Worm (Caenorhabditis elegans): ENCODE measurements around the gene cav-2.
A peak's percentile ranks its signal among the peaks of the same experiment; 100 is the strongest.

cav-2 gene

DNA sequence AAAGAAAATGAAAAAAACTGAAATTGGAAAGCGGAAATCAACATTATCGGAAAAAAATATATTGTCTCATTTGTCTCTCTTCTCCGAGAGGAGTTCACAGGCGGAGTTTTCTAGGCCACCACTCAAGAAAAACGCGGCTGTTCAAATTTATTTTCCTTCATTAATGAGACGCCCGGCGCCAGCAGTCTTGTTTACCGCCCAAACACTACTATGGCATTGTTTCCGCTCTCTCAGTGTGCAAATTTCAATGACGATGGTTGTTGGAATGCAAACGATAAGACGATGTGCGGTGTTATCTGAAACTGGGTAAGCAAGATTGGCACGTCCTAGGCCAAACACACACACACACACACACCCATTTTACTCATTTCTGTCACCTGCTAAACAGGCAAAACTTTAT, at the start of gene cav-2 (continued):
- TF ChIP-seq elt-2 (tag; optimal IDR thresholded peaks at IDR 0.05) (peak; percentile 80), ceh-8 (GFP tag; optimal IDR thresholded peaks at IDR 0.05) (peak; percentile 64), aha-1 (tag; optimal IDR thresholded peaks at IDR 0.05) (no peak), egl-27 (tag; optimal IDR thresholded peaks at IDR 0.05) (no peak), nhr-19 (GFP tag; conservative IDR thresholded peaks at IDR 0.05) (peak; percentile 88), ceh-90 (tag; optimal IDR thresholded peaks at IDR 0.05) (peak; percentile 97), hlh-4 (tag; optimal IDR thresholded peaks at IDR 0.05) (peak; percentile 61), lin-35 (GFP tag; optimal IDR thresholded peaks at IDR 0.05) (peak; percentile 96), nhr-76 (tag; optimal IDR thresholded peaks at IDR 0.05) (no peak), swsn-7 (tag; optimal IDR thresholded peaks at IDR 0.05) (peak; percentile 86), lin-39 (tag; optimal IDR thresholded peaks at IDR 0.05) (peak; percentile 68), nhr-28 (tag; optimal IDR thresholded peaks at IDR 0.05) (no peak), tlp-1 (tag; optimal IDR thresholded peaks at IDR 0.05) (no peak), C04F5.9 (tag; optimal IDR thresholded peaks at IDR 0.05) (peak; percentile 74), jun-1 (tag; optimal IDR thresholded peaks at IDR 0.05) (peak; percentile 66), dsc-1 (tag; optimal IDR thresholded peaks at IDR 0.05) (peak; percentile 96), alr-1 (tag; optimal IDR thresholded peaks at IDR 0.05; ENCODE audit: borderline replicate concordance) (peak; percentile 12), nhr-12 (tag; optimal IDR thresholded peaks at IDR 0.05) (no peak), C34B4.2 (tag; optimal IDR thresholded peaks at IDR 0.05) (peak; percentile 27), fkh-8 (tag; optimal IDR thresholded peaks at IDR 0.05) (peak; percentile 76), unc-86 (tag; optimal IDR thresholded peaks at IDR 0.05) (peak; percentile 75), pag-3 (tag; optimal IDR thresholded peaks at IDR 0.05; ENCODE audit: borderline replicate concordance, insufficient read depth) (no peak), C16A3.4 (tag; optimal IDR thresholded peaks at IDR 0.05) (peak; percentile 63), nhr-47 (tag; optimal IDR thresholded peaks at IDR 0.05) (peak; percentile 91), unc-130 (tag; optimal IDR thresholded peaks at IDR 0.05) (peak; percentile 60), sptf-1 (tag; optimal IDR thresholded peaks at IDR 0.05) (no peak), zip-4 (GFP tag; optimal IDR thresholded peaks at IDR 0.05) (peak; percentile 74), snpc-4 (tag; optimal IDR thresholded peaks at IDR 0.05) (peak; percentile 33), lsy-2 (tag; optimal IDR thresholded peaks at IDR 0.05) (peak; percentile 83 to 84), unc-98 (GFP tag; IDR thresholded peaks at IDR 0.05) (peak; percentile 86), fkh-4 (tag; optimal IDR thresholded peaks at IDR 0.05; ENCODE audit: borderline replicate concordance) (peak; percentile 98), xbp-1 (tag; optimal IDR thresholded peaks at IDR 0.05) (peak; percentile 88)

ce11 chrV:13511618-13512017, 45.3 kb upstream of the cav-2 start, which contains the start of gene avr-15:
avr-15 (minus strand) TSS chrV:13511718.
- TF ChIP-seq sup-37 (GFP tag; optimal IDR thresholded peaks at IDR 0.05) (no peak), hpl-2 (GFP tag; optimal IDR thresholded peaks at IDR 0.05) (no peak), nhr-12 (tag; optimal IDR thresholded peaks at IDR 0.05) (no peak), nhr-76 (tag; optimal IDR thresholded peaks at IDR 0.05) (no peak), lin-13 (GFP tag; optimal IDR thresholded peaks at IDR 0.05) (no peak), egl-27 (tag; optimal IDR thresholded peaks at IDR 0.05) (no peak), efl-1 (optimal IDR thresholded peaks at IDR 0.05) (no peak), efl-1 (GFP tag; optimal IDR thresholded peaks at IDR 0.05 in 1 of 2) (no peak), ces-1 (GFP tag; optimal IDR thresholded peaks at IDR 0.05) (no peak), mdl-1 (tag; optimal IDR thresholded peaks at IDR 0.05) (no peak), irx-1 (tag; optimal IDR thresholded peaks at IDR 0.05) (no peak), rnt-1 (tag; optimal IDR thresholded peaks at IDR 0.05) (no peak), fkh-8 (tag; optimal IDR thresholded peaks at IDR 0.05) (no peak), C16A3.4 (tag; optimal IDR thresholded peaks at IDR 0.05) (no peak), mep-1 (tag; optimal IDR thresholded peaks at IDR 0.05) (no peak)

Measured in whole organism, L1 larva.